In the genomic region with DNA sequence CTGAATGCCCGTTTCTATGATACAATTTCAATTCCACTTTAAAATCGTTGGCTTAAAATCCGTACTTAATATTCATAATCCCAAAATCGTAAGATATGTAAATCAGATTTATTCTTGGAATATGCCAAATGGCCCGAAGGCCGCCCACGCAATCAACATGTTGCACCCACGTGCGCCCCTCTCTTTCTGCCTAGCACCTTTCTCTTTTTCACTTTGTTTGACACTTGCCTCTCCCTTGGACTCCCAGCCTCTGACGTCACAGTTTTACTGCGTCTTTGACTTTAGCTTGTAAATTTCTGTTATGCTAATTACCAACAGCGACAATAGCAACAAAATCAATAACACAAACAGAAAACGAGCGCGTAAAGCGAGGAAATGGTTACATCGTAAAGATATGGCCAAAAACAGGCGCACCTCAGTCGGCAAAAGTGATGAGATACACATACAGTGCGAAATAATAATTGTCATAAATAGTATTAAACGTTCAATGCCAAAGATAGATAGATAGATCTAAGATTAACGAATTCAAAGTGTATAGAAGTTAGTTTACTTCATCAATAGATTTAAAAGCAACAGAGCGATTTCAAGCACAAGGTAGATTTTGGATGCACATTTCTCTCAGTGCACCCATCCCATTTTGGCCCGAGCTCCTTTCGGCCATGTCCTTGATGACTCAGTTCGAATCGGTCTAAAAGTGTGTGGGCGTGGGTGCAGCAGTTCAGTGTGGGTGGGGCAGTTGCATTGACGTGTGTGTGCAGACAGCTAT, we compare ENCODE assay signal across 1 fruit fly cellular context.
TF ChIP-seq lines count a peak whose summit lies in the region.

No protein-coding gene starts in this region.

TF ChIP-seq in whole organism, embryonic, 481 proteins besides CTCF, POLR2A, EP300 and RAD21 (continued from another document):
- no peak for TF ChIP-seq wdn (GFP tag; IDR thresholded peaks at IDR 0.05; lab: Robert Waterston, UW)
- peak; percentile 2 for TF ChIP-seq CG13624 (GFP tag; optimal IDR thresholded peaks at IDR 0.05; lab: Kevin White, UChicago)
- TF ChIP-seq twi (tag; optimal IDR thresholded peaks at IDR 0.05; lab: Kevin White, UChicago) = peak; percentile 30
- TF ChIP-seq CG6689 (GFP tag; IDR thresholded peaks at IDR 0.05; lab: Robert Waterston, UW) = no peak
- no peak for TF ChIP-seq Rx (GFP tag; IDR thresholded peaks at IDR 0.05; lab: Robert Waterston, UW)
- no peak for TF ChIP-seq Asciz (GFP tag; optimal IDR thresholded peaks at IDR 0.05; lab: Kevin White, UChicago)
- no peak for TF ChIP-seq CG1603 (tag; optimal IDR thresholded peaks at IDR 0.05; lab: Kevin White, UChicago)
- no peak for TF ChIP-seq Optix (GFP tag; IDR thresholded peaks at IDR 0.05; lab: Robert Waterston, UW)
- TF ChIP-seq Adf1 (GFP tag; IDR thresholded peaks at IDR 0.05; lab: Robert Waterston, UW) = no peak
- no peak for TF ChIP-seq D19A (tag; optimal IDR thresholded peaks at IDR 0.05; lab: Kevin White, UChicago)
- no peak for TF ChIP-seq CG33557 (GFP tag; optimal IDR thresholded peaks at IDR 0.05; lab: Kevin White, UChicago)
- TF ChIP-seq her (GFP tag; optimal IDR thresholded peaks at IDR 0.05; lab: Kevin White, UChicago) = no peak
- TF ChIP-seq Dbx (GFP tag; IDR thresholded peaks at IDR 0.05; lab: Robert Waterston, UW) = no peak
- no peak for TF ChIP-seq Jarid2 (GFP tag; optimal IDR thresholded peaks at IDR 0.05; lab: Kevin White, UChicago)
- no peak for TF ChIP-seq maf-S (GFP tag; optimal IDR thresholded peaks at IDR 0.05; lab: Kevin White, UChicago)
- TF ChIP-seq cad (GFP tag; optimal IDR thresholded peaks at IDR 0.05; lab: Kevin White, UChicago) = no peak
- TF ChIP-seq sd (tag; optimal IDR thresholded peaks at IDR 0.05; lab: Kevin White, UChicago) = no peak
- TF ChIP-seq fd96Cb (tag; optimal IDR thresholded peaks at IDR 0.05; lab: Kevin White, UChicago) = peak; percentile 1
- TF ChIP-seq CG8478 (optimal IDR thresholded peaks at IDR 0.05; lab: Kevin White, UChicago) = no peak
- peak; percentile 22 for TF ChIP-seq Fer3 (tag; optimal IDR thresholded peaks at IDR 0.05; lab: Kevin White, UChicago)
- TF ChIP-seq lilli (GFP tag; optimal IDR thresholded peaks at IDR 0.05; lab: Kevin White, UChicago) = no peak
- TF ChIP-seq ac (GFP tag; optimal IDR thresholded peaks at IDR 0.05; lab: Kevin White, UChicago) = no peak
- no peak for TF ChIP-seq CG9876 (GFP tag; optimal IDR thresholded peaks at IDR 0.05; lab: Kevin White, UChicago)
- peak; percentile 14 for TF ChIP-seq CG2712 (tag; optimal IDR thresholded peaks at IDR 0.05; lab: Kevin White, UChicago)
- peak; percentile 26 for TF ChIP-seq CG10979 (tag; optimal IDR thresholded peaks at IDR 0.05; lab: Kevin White, UChicago)
- no peak for TF ChIP-seq sob (GFP tag; IDR thresholded peaks at IDR 0.05; lab: Robert Waterston, UW)
- TF ChIP-seq sens-2 (GFP tag; IDR thresholded peaks at IDR 0.05; lab: Robert Waterston, UW) = no peak
- no peak for TF ChIP-seq Doc3 (GFP tag; IDR thresholded peaks at IDR 0.05; lab: Robert Waterston, UW; ENCODE audit: partially characterized antibody)
- peak; percentile 37 for TF ChIP-seq CG2678 (tag; optimal IDR thresholded peaks at IDR 0.05; lab: Kevin White, UChicago)
- no peak for TF ChIP-seq zfh2 (GFP tag; optimal IDR thresholded peaks at IDR 0.05; lab: Kevin White, UChicago)
- TF ChIP-seq onecut (GFP tag; IDR thresholded peaks at IDR 0.05; lab: Robert Waterston, UW) = peak; percentile 52; the same call in 1 of the 2 replicates
- no peak for TF ChIP-seq gcm (GFP tag; optimal IDR thresholded peaks at IDR 0.05; lab: Kevin White, UChicago)
- TF ChIP-seq CG6813 (GFP tag; optimal IDR thresholded peaks at IDR 0.05; lab: Kevin White, UChicago) = no peak
- peak; percentile 23 for TF ChIP-seq nmo (GFP tag; optimal IDR thresholded peaks at IDR 0.05; lab: Kevin White, UChicago)
- no peak for TF ChIP-seq CG12942 (GFP tag; optimal IDR thresholded peaks at IDR 0.05; lab: Kevin White, UChicago)
- TF ChIP-seq esg (GFP tag; conservative IDR thresholded peaks at IDR 0.05; lab: Robert Waterston, UW) = no peak
- no peak for TF ChIP-seq ewg (GFP tag; optimal IDR thresholded peaks at IDR 0.05; lab: Kevin White, UChicago)
- TF ChIP-seq CG32772 (GFP tag; IDR thresholded peaks at IDR 0.05; lab: Robert Waterston, UW) = no peak
- TF ChIP-seq odd (GFP tag; optimal IDR thresholded peaks at IDR 0.05; lab: Kevin White, UChicago) = no peak
- no peak for TF ChIP-seq CG15479 (GFP tag; optimal IDR thresholded peaks at IDR 0.05; lab: Kevin White, UChicago)
- no peak for TF ChIP-seq sc (optimal IDR thresholded peaks at IDR 0.05; lab: Kevin White, UChicago)
- no peak for TF ChIP-seq sc (GFP tag; optimal IDR thresholded peaks at IDR 0.05; lab: Kevin White, UChicago)
- no peak for TF ChIP-seq bsh (GFP tag; optimal IDR thresholded peaks at IDR 0.05; lab: Kevin White, UChicago)
- peak; percentile 11 for TF ChIP-seq tin (GFP tag; optimal IDR thresholded peaks at IDR 0.05; lab: Kevin White, UChicago)
- TF ChIP-seq bab2 (GFP tag; optimal IDR thresholded peaks at IDR 0.05; lab: Kevin White, UChicago) = peak; percentile 10
- no peak for TF ChIP-seq CG9932 (GFP tag; IDR thresholded peaks at IDR 0.05; lab: Robert Waterston, UW)
- no peak for TF ChIP-seq Aef1 (GFP tag; IDR thresholded peaks at IDR 0.05; lab: Robert Waterston, UW)
- no peak for TF ChIP-seq CG12155 (GFP tag; optimal IDR thresholded peaks at IDR 0.05; lab: Kevin White, UChicago)
- TF ChIP-seq kni (GFP tag; optimal IDR thresholded peaks at IDR 0.05; lab: Kevin White, UChicago) = no peak
- TF ChIP-seq lbe (GFP tag; optimal IDR thresholded peaks at IDR 0.05; lab: Kevin White, UChicago) = no peak
- TF ChIP-seq unc-4 (GFP tag; IDR thresholded peaks at IDR 0.05; lab: Robert Waterston, UW; ENCODE audit: partially characterized antibody) = no peak
- peak; percentile 46 for TF ChIP-seq kah (GFP tag; optimal IDR thresholded peaks at IDR 0.05; lab: Kevin White, UChicago)
- TF ChIP-seq ERR (GFP tag; optimal IDR thresholded peaks at IDR 0.05; lab: Kevin White, UChicago) = no peak
- TF ChIP-seq caup (GFP tag; optimal IDR thresholded peaks at IDR 0.05; lab: Kevin White, UChicago; ENCODE audit: severe bottlenecking) = peak; percentile 25
- TF ChIP-seq Hr51 (GFP tag; optimal IDR thresholded peaks at IDR 0.05; lab: Kevin White, UChicago) = no peak
- TF ChIP-seq Chrac-16 (GFP tag; optimal IDR thresholded peaks at IDR 0.05; lab: Kevin White, UChicago) = no peak
